Fruit fly (Drosophila melanogaster) S2 (cell line): ENCODE data around the gene CG7378.

ENCODE experiments used
- CG8478 ChIP-seq: fragments of >200 bp; optimal IDR thresholded peaks from 2 replicates; lab custom pipeline; 2018
- CTCF ChIP-seq, 2 experiments: fragments of >200 bp; optimal IDR thresholded peaks; 2 replicates each; lab custom pipeline; 2018

CG7378 gene

DNA sequence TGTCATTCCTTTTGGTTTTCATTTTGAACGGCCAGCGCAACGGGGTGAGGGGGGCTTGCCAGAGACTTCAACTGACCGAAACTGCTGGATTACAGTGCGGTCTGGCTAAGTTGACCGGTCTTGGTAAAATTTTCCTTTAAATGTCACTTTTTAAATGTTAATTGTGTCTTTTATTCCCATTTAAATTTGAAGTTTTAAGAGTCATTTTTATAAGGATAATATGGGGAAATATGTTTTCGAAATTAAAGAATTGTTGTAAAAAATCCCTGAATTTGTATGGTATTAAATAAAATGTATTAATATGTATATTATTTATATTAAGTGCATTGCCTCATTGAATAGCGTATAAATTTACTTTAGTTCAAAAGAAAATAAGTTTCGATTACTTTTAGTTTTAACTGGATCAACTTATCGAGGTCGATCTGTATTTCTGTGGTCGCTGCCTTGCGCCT is 28.4 kb downstream of the CG7378 start:
- TF ChIP-seq CG8478 (lab: Kevin White, UChicago) (no peak), CTCF (optimal IDR thresholded peaks at IDR 0.05; lab: Kevin White, UChicago) (no peak)

dm6 chrX:18929430-18929829 is 29.2 kb downstream of the CG7378 start:
- TF ChIP-seq CTCF (optimal IDR thresholded peaks at IDR 0.05; lab: Kevin White, UChicago) (no peak), CG8478 (lab: Kevin White, UChicago) (no peak)

- no peak for TF ChIP-seq CG8478 (lab: Kevin White, UChicago)
Observed at dm6 chrX:18929946-18930562, 29.8 kb downstream of the CG7378 start, which contains the start of gene CG43759. TSS of gene CG43759 (plus strand) at chrX:18930335.

DNA sequence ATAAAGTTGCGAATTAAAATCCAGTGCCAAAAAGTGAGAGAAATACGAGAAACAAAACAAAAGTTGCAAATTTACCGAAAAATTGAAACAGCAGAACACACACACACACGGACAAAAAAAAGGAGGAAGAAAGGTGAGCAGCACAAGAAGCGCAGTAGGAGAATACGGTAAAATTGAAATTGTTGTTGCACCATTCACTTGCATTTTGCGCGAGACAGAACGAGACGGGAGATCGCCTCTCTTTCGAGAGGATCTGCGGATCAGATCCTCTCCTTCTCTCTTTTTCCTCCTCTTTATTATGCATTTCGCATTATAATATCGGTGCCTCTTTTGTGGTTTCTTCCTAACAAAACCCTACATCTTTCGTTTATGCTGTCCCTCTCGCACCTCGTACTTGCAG is 30.7 kb downstream of the CG7378 start:
- TF ChIP-seq CG8478 (lab: Kevin White, UChicago) (no peak), CTCF (optimal IDR thresholded peaks at IDR 0.05; lab: Kevin White, UChicago) (no peak)

DNA sequence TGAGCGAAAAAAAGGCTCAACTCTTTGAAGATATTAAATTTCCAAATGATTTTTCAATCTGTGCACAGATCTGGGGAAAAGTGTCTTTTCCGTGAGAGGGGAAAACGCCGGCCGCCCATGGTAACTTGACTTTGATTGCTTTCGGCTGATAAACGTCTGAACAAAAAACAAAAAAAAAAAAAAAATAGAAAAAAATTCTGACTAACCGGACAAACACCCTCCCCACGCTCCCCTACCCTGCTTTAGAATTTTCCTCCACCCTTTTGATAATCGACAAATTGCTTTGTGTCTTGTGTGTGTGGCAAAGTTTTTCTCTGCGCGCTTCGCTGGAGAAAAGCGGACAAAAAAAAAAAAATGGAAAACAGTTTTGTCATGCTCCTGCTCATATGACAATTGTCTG is 33.2 kb downstream of the CG7378 start:
- TF ChIP-seq CG8478 (lab: Kevin White, UChicago) = no peak

DNA sequence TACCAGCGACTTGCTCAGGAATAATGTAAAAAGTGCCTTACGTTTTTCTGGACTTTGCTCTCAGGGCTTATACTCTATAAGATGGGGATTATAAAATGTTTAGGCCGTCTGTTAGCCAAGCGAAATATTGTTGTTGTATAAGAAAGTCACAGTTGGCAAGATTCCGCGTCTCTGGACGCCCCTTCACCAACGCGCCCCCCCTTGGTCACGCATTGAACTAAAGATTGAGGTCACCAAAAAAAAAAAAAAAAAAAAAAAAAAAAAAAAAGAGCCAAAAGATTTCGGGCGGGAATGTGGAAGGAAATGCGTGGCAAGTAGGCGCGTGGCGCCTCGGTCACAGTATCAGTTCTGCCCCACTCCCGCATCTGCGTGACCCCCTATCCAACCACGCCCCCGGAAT is 34.6 kb downstream of the CG7378 start:
- TF ChIP-seq CTCF (optimal IDR thresholded peaks at IDR 0.05; lab: Kevin White, UChicago) (peak in 1 of 2 experiments; percentile 32), CG8478 (lab: Kevin White, UChicago) (no peak)

- no peak for TF ChIP-seq CG8478 (lab: Kevin White, UChicago)
- peak; percentile 2 to 52 for TF ChIP-seq CTCF (optimal IDR thresholded peaks at IDR 0.05; lab: Kevin White, UChicago)
Observed at dm6 chrX:18936606-18937005, 36.4 kb downstream of the CG7378 start.

dm6 chrX:18938127-18938939 is 38.1 kb downstream of the CG7378 start:
- TF ChIP-seq CTCF (optimal IDR thresholded peaks at IDR 0.05; lab: Kevin White, UChicago) = no peak
- no peak for TF ChIP-seq CG8478 (lab: Kevin White, UChicago)

DNA sequence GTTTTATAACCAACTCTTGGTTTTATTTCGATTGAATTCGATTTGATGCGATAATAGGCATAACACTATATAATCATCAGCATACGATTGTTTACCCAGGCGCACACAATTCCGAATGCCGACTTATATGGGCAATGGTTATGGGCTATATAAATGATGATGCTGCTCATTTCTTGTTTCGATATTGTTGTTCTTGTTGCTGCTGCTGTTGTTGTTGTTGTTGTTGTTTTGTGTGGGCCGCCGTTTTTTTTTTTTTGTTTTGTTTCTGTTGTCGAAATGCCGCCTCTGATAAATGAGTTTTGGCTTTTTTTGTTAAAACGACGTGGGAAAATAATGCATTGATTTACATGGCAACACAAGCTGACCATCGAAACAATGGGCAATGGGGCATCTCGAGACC is 39.2 kb downstream of the CG7378 start:
- no peak for TF ChIP-seq CG8478 (lab: Kevin White, UChicago)
- TF ChIP-seq CTCF (optimal IDR thresholded peaks at IDR 0.05; lab: Kevin White, UChicago) = no peak

dm6 chrX:18941980-18942379 is 41.8 kb downstream of the CG7378 start:
- TF ChIP-seq CTCF (optimal IDR thresholded peaks at IDR 0.05; lab: Kevin White, UChicago) (no peak), CG8478 (lab: Kevin White, UChicago) (no peak)

DNA sequence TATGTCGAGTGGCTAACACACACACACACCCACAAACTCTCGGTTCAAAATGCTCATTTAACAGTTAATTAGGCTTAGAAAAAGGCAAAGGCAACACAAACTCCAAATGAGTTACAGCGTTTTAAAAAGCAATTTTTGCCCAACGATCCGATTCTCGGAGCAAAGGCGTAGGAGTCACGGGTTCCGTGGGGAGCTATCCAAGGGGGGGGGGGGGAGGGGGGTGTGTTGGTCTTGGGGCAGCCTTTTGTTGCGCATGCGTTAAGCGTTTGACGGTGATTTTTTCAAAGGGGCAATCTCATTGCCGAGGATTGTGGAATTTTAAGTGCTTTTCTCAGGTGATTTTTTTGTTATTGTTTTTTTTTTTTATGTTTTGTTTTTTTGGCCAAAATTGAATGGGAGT is 42.4 kb downstream of the CG7378 start:
- TF ChIP-seq CG8478 (lab: Kevin White, UChicago) = no peak
- no peak for TF ChIP-seq CTCF (optimal IDR thresholded peaks at IDR 0.05; lab: Kevin White, UChicago)

- TF ChIP-seq CTCF (optimal IDR thresholded peaks at IDR 0.05; lab: Kevin White, UChicago) (no peak), CG8478 (lab: Kevin White, UChicago) (no peak)
Observed at dm6 chrX:18944139-18944538, 43.9 kb downstream of the CG7378 start.

DNA sequence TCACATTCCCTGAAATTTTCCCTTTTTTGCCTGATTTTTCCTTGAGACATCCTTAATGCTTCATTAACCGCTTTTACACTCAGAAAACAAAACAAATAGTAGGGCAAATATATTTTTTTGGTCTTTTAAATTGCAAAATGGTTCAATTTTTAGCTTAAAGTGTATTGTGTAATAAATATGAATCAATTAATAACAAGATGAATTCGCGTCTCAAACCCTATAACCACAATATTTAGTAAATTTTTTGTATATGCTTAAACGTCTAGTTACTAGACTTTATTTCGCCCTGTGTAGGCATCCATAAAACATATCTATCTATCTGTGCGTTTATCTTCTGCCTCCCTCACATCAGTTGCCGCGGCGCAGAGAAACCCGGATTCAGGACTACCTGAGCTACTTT is 46.6 kb downstream of the CG7378 start:
- TF ChIP-seq CG8478 (lab: Kevin White, UChicago) (no peak), CTCF (optimal IDR thresholded peaks at IDR 0.05; lab: Kevin White, UChicago) (no peak)

- TF ChIP-seq CG8478 (lab: Kevin White, UChicago) (no peak), CTCF (optimal IDR thresholded peaks at IDR 0.05; lab: Kevin White, UChicago) (no peak)
Observed at dm6 chrX:18951220-18951867, 51.1 kb downstream of the CG7378 start.

dm6 chrX:18956601-18957000 is 56.4 kb downstream of the CG7378 start:
- TF ChIP-seq CG8478 (lab: Kevin White, UChicago) (no peak), CTCF (optimal IDR thresholded peaks at IDR 0.05; lab: Kevin White, UChicago) (no peak)
